Fruit fly (Drosophila melanogaster) whole organism, wandering third instar larva: ENCODE results near the gene Set.

Experiments
- Abd-B ChIP-seq: fragments of >200 bp; optimal IDR thresholded peaks from 2 replicates; lab custom pipeline; 2017; ENCODE audit warnings: missing biosample characterization, missing genetic modification characterization
- CG32264 ChIP-seq: fragments of 200-800 bp; sonication (Bioruptor generic); optimal IDR thresholded peaks from 2 replicates; lab custom pipeline; 2016; ENCODE audit warnings: missing biosample characterization, missing genetic modification characterization
- CG9705 ChIP-seq: fragments of 200-800 bp; sonication (Bioruptor generic); optimal IDR thresholded peaks from 2 replicates; lab custom pipeline; 2018; ENCODE audit warnings: missing biosample characterization, mild to moderate bottlenecking, missing genetic modification characterization
- CrebA ChIP-seq: fragments of 200-800 bp; sonication (Bioruptor generic); optimal IDR thresholded peaks from 2 replicates; lab custom pipeline; 2016; ENCODE audit warnings: missing biosample characterization, mild to moderate bottlenecking, missing genetic modification characterization, borderline replicate concordance
- Dfd ChIP-seq: fragments of >200 bp; optimal IDR thresholded peaks from 2 replicates; lab custom pipeline; 2017; ENCODE audit warnings: missing biosample characterization, missing genetic modification characterization
- Dif ChIP-seq: fragments of 200-275, 200-300 bp; sonication (Bioruptor generic); optimal IDR thresholded peaks from 2 replicates; lab custom pipeline; 2018; ENCODE audit warnings: missing biosample characterization, missing genetic modification characterization; ENCODE audit not compliant: partially characterized antibody
- GATAd ChIP-seq: sonication (Bioruptor generic); optimal IDR thresholded peaks from 2 replicates; lab custom pipeline; 2016; ENCODE audit warnings: missing biosample characterization, missing genetic modification characterization
- HLH106 ChIP-seq: fragments of 200-800 bp; optimal IDR thresholded peaks from 3 replicates; lab custom pipeline; 2019; ENCODE audit warnings: missing biosample characterization, mild to moderate bottlenecking, missing genetic modification characterization, moderate library complexity
- Hnf4 ChIP-seq: fragments of 200-800 bp; sonication (Bioruptor generic); optimal IDR thresholded peaks from 2 replicates; lab custom pipeline; 2016; ENCODE audit warnings: missing biosample characterization, mild to moderate bottlenecking, missing genetic modification characterization
- Hr78 ChIP-seq: fragments of >200 bp; optimal IDR thresholded peaks from 2 replicates; lab custom pipeline; 2017; ENCODE audit warnings: missing biosample characterization, missing genetic modification characterization
- Hr83 ChIP-seq: fragments of 200-300 bp; sonication (Bioruptor generic); optimal IDR thresholded peaks from 2 replicates; lab custom pipeline; 2016; ENCODE audit warnings: missing biosample characterization, mild to moderate bottlenecking, missing genetic modification characterization, moderate library complexity; ENCODE audit not compliant: poor library complexity, severe bottlenecking
- Jra ChIP-seq: sonication (Bioruptor generic); optimal IDR thresholded peaks from 2 replicates; lab custom pipeline; 2016; ENCODE audit warnings: missing biosample characterization, missing genetic modification characterization
- Mio ChIP-seq: sonication (Bioruptor generic); optimal IDR thresholded peaks from 2 replicates; lab custom pipeline; 2016; ENCODE audit warnings: missing biosample characterization, missing genetic modification characterization
- Myc ChIP-seq: fragments of >200 bp; optimal IDR thresholded peaks from 2 replicates; lab custom pipeline; 2017
- N ChIP-seq: fragments of >200 bp; optimal IDR thresholded peaks from 2 replicates; lab custom pipeline; 2018; ENCODE audit warnings: missing biosample characterization, missing external identifiers, missing genetic modification characterization
- OdsH ChIP-seq: fragments of 200-800 bp; sonication (Bioruptor generic); optimal IDR thresholded peaks from 2 replicates; lab custom pipeline; 2016; ENCODE audit warnings: missing biosample characterization, mild to moderate bottlenecking, missing genetic modification characterization
- Rel ChIP-seq, 2 experiments: fragments of 200-800 bp; sonication (Bioruptor generic) in 1 of 2; optimal IDR thresholded peaks; 2 replicates in 1 of 2; 3 replicates in 1 of 2; lab custom pipeline; 2016 to 2019; ENCODE audit warnings: mild to moderate bottlenecking in 2 of 2, missing biosample characterization in 2 of 2, missing genetic modification characterization in 2 of 2, moderate library complexity in 1 of 2
- Sp1 ChIP-seq: fragments of 200-800 bp; sonication (Bioruptor generic); optimal IDR thresholded peaks from 3 replicates; lab custom pipeline; 2019; ENCODE audit warnings: missing biosample characterization, mild to moderate bottlenecking, missing genetic modification characterization, moderate library complexity
- Vsx2 ChIP-seq: fragments of 200-300, 225-300 bp; sonication (Bioruptor generic); optimal IDR thresholded peaks from 2 replicates; lab custom pipeline; 2018; ENCODE audit warnings: missing biosample characterization, missing genetic modification characterization; ENCODE audit not compliant: partially characterized antibody
- br ChIP-seq: fragments of 200-800 bp; sonication (Bioruptor generic); optimal IDR thresholded peaks from 2 replicates; lab custom pipeline; 2016; ENCODE audit warnings: missing biosample characterization, missing genetic modification characterization
- brk ChIP-seq: fragments of 200-800 bp; sonication (Bioruptor generic); optimal IDR thresholded peaks from 2 replicates; lab custom pipeline; 2016; ENCODE audit warnings: missing biosample characterization, mild to moderate bottlenecking, missing genetic modification characterization
- dl ChIP-seq, 2 experiments: fragments of 175-275, 200-275 bp in 1 of 2; fragments of 200-275 bp in 1 of 2; sonication (Bioruptor generic); optimal IDR thresholded peaks; lab custom pipeline; 2018; ENCODE audit warnings: mild to moderate bottlenecking in 2 of 2, missing biosample characterization in 2 of 2, missing genetic modification characterization in 2 of 2, moderate library complexity in 2 of 2; ENCODE audit not compliant: partially characterized antibody in 2 of 2, insufficient read depth in 1 of 2
- dmrt93B ChIP-seq: fragments of 200-800 bp; sonication (Bioruptor generic); optimal IDR thresholded peaks from 2 replicates; lab custom pipeline; 2018; ENCODE audit warnings: missing biosample characterization, mild to moderate bottlenecking, missing genetic modification characterization
- dsf ChIP-seq: sonication (Bioruptor generic); optimal IDR thresholded peaks from 2 replicates; lab custom pipeline; 2016; ENCODE audit warnings: missing biosample characterization, missing genetic modification characterization, borderline replicate concordance
- ey ChIP-seq: fragments of 200-800 bp; sonication (Bioruptor generic); optimal IDR thresholded peaks from 2 replicates; lab custom pipeline; 2016; ENCODE audit warnings: missing biosample characterization, missing genetic modification characterization
- foxo ChIP-seq, 2 experiments: fragments of 200-800 bp; sonication (Bioruptor generic); optimal IDR thresholded peaks; 2 replicates in 1 of 2; 3 replicates in 1 of 2; lab custom pipeline; 2016 to 2017; ENCODE audit warnings: missing biosample characterization in 2 of 2, missing genetic modification characterization in 2 of 2
- fru ChIP-seq: fragments of 200-800 bp; sonication (Bioruptor generic); optimal IDR thresholded peaks from 3 replicates; lab custom pipeline; 2016; ENCODE audit warnings: missing biosample characterization, mild to moderate bottlenecking, missing genetic modification characterization
- h ChIP-seq: fragments of 200-800 bp; sonication (Bioruptor generic); optimal IDR thresholded peaks from 3 replicates; lab custom pipeline; 2016; ENCODE audit warnings: missing biosample characterization, mild to moderate bottlenecking, missing genetic modification characterization
- jim ChIP-seq: fragments of 175-275, 200-325 bp; sonication (Bioruptor generic); optimal IDR thresholded peaks from 2 replicates; lab custom pipeline; 2016; ENCODE audit warnings: missing biosample characterization, mild to moderate bottlenecking, missing genetic modification characterization
- lola ChIP-seq: fragments of >200 bp; optimal IDR thresholded peaks from 2 replicates; lab custom pipeline; 2017; ENCODE audit warnings: missing biosample characterization, missing genetic modification characterization
- pan ChIP-seq: fragments of >200 bp; optimal IDR thresholded peaks from 2 replicates; lab custom pipeline; 2017
- psq ChIP-seq: fragments of 200-800 bp; sonication (Bioruptor generic); optimal IDR thresholded peaks from 3 replicates; lab custom pipeline; 2017; ENCODE audit warnings: missing biosample characterization, mild to moderate bottlenecking, missing genetic modification characterization, moderate library complexity
- rgr ChIP-seq: fragments of 200-800 bp; sonication (Bioruptor generic); optimal IDR thresholded peaks from 3 replicates; lab custom pipeline; 2016; ENCODE audit warnings: missing biosample characterization, mild to moderate bottlenecking, missing genetic modification characterization
- sage ChIP-seq: fragments of 200-800 bp; sonication (Bioruptor generic); optimal IDR thresholded peaks from 2 replicates; lab custom pipeline; 2016; ENCODE audit warnings: missing biosample characterization, mild to moderate bottlenecking, missing genetic modification characterization
- sv ChIP-seq: fragments of 200-800 bp; sonication (Bioruptor generic); optimal IDR thresholded peaks from 3 replicates; lab custom pipeline; 2016; ENCODE audit warnings: missing biosample characterization, missing genetic modification characterization
- tai ChIP-seq: sonication (Bioruptor generic); optimal IDR thresholded peaks from 2 replicates; lab custom pipeline; 2016; ENCODE audit warnings: missing biosample characterization, missing genetic modification characterization
- usp ChIP-seq: fragments of >200 bp; optimal IDR thresholded peaks from 2 replicates; lab custom pipeline; 2017; ENCODE audit warnings: missing biosample characterization, missing genetic modification characterization
- woc ChIP-seq: sonication (Bioruptor generic); optimal IDR thresholded peaks from 2 replicates; lab custom pipeline; 2016; ENCODE audit warnings: missing biosample characterization, mild to moderate bottlenecking, missing genetic modification characterization

The Set gene

dm6 chr3R:15292241-15293004, 29.1 kb downstream of the Set start:
- no peak for TF ChIP-seq HLH106 (tag; lab: Kevin White, UChicago)
- TF ChIP-seq CG9705 (GFP tag; lab: Kevin White, UChicago): no peak
- TF ChIP-seq Dfd (GFP tag; lab: Kevin White, UChicago): peak; percentile 94
- TF ChIP-seq foxo (GFP tag; optimal IDR thresholded peaks at IDR 0.05; lab: Kevin White, UChicago): peak in 1 of 2 experiments; percentile 40

dm6 chr3R:15293005-15293877, 29.9 kb downstream of the Set start:
- TF ChIP-seq sage (GFP tag; lab: Kevin White, UChicago) (no peak), Vsx2 (GFP tag; lab: Kevin White, UChicago) (no peak), dl (GFP tag; optimal IDR thresholded peaks at IDR 0.05; lab: Kevin White, UChicago; ENCODE audit: insufficient read depth in 1 of 2, partially characterized antibody in 2 of 2) (no peak), OdsH (GFP tag; lab: Kevin White, UChicago) (peak; percentile 56), pan (lab: Kevin White, UChicago) (no peak), N (GFP tag; lab: Kevin White, UChicago) (no peak), Sp1 (GFP tag; lab: Kevin White, UChicago) (peak; percentile 58), CG32264 (GFP tag; lab: Kevin White, UChicago) (no peak), lola (GFP tag; lab: Kevin White, UChicago) (no peak), fru (peak; percentile 45), woc (GFP tag; lab: Kevin White, UChicago) (peak; percentile 85), Dfd (GFP tag; lab: Kevin White, UChicago) (no peak), brk (no peak), sv (GFP tag; lab: Kevin White, UChicago) (no peak), Myc (no peak), HLH106 (tag; lab: Kevin White, UChicago) (peak; percentile 27), Rel (GFP tag; optimal IDR thresholded peaks at IDR 0.05; lab: Kevin White, UChicago) (peak; percentile 13), Rel (tag; optimal IDR thresholded peaks at IDR 0.05; lab: Kevin White, UChicago) (no peak), CrebA (GFP tag; lab: Kevin White, UChicago) (no peak), Jra (GFP tag; lab: Kevin White, UChicago) (no peak), rgr (GFP tag; lab: Kevin White, UChicago) (no peak), Dif (GFP tag; lab: Kevin White, UChicago) (no peak), Hr78 (GFP tag; lab: Kevin White, UChicago) (no peak), Mio (GFP tag; lab: Kevin White, UChicago) (no peak), Hnf4 (GFP tag; lab: Kevin White, UChicago) (no peak), jim (GFP tag; lab: Kevin White, UChicago) (peak; percentile 65), CG9705 (GFP tag; lab: Kevin White, UChicago) (no peak), psq (GFP tag; lab: Kevin White, UChicago) (peak; percentile 75), dsf (GFP tag; lab: Kevin White, UChicago) (no peak), tai (no peak), usp (GFP tag; lab: Kevin White, UChicago) (no peak), Hr83 (GFP tag; lab: Kevin White, UChicago) (no peak), foxo (GFP tag; optimal IDR thresholded peaks at IDR 0.05; lab: Kevin White, UChicago) (peak in 1 of 2 experiments; percentile 55), ey (GFP tag; lab: Kevin White, UChicago) (peak; percentile 52), Abd-B (GFP tag; lab: Kevin White, UChicago) (no peak), h (peak; percentile 59), br (GFP tag; lab: Kevin White, UChicago) (peak; percentile 30), GATAd (no peak), dmrt93B (GFP tag; lab: Kevin White, UChicago) (no peak)
